Fruit fly (Drosophila melanogaster) Kc167 (cell line): Measurements from ENCODE around the gene COX4.

Experiments used
- Myc ChIP-seq: fragments of >200 bp; optimal IDR thresholded peaks from 2 replicates; lab custom pipeline; 2017; ENCODE audit warnings: missing external identifiers
- Sin3A ChIP-seq: fragments of >200 bp; optimal IDR thresholded peaks from 2 replicates; lab custom pipeline; 2018; ENCODE audit warnings: missing external identifiers
- h ChIP-seq: fragments of >200 bp; optimal IDR thresholded peaks from 3 replicates; lab custom pipeline; 2018; ENCODE audit warnings: missing external identifiers
- insv ChIP-seq: fragments of >200 bp; optimal IDR thresholded peaks from 3 replicates; lab custom pipeline; 2018; ENCODE audit warnings: missing external identifiers
- psq ChIP-seq: fragments of >200 bp; optimal IDR thresholded peaks from 2 replicates; lab custom pipeline; 2017; ENCODE audit warnings: missing external identifiers
- ttk ChIP-seq: sonication (Bioruptor generic); optimal IDR thresholded peaks from 2 replicates; lab custom pipeline; 2017; ENCODE audit warnings: missing external identifiers

COX4 gene

DNA sequence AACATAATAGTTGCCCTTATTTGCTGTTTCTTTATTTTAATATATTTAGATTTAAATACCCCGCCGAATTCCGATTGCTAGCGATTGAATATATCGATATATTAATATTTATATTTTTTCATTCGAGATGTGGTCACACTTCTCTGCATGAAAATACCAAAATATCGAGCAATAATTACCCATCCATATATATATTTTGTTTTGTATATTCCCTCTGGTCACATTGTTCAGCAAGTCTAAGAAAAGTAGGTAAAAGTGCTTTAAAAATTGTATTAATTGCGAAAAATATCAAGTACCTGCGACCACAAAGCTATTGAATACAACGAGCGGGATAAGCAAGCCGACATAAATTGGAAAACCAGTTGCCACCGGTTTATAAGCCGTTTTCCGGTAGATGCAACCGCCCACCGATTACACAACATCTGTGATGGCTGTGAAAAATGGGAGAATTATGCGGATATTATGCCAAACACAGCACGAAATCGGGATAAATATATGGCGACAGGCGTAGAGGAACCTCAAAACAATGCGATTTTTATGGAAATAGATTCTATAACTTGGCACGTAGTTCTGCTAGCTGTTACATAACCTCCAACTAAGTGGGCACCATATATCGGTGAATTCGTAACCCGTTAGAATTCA is at the start of gene COX4:
Gene COX4 (plus strand): TSS at position 194 of the 642 bp plus-strand sequence.
- no peak for TF ChIP-seq Sin3A (lab: Kevin White, UChicago)
- no peak for TF ChIP-seq h
- TF ChIP-seq ttk (lab: Kevin White, UChicago) = no peak
- TF ChIP-seq Myc = no peak
- TF ChIP-seq psq (lab: Kevin White, UChicago) = no peak
- TF ChIP-seq insv = no peak

DNA sequence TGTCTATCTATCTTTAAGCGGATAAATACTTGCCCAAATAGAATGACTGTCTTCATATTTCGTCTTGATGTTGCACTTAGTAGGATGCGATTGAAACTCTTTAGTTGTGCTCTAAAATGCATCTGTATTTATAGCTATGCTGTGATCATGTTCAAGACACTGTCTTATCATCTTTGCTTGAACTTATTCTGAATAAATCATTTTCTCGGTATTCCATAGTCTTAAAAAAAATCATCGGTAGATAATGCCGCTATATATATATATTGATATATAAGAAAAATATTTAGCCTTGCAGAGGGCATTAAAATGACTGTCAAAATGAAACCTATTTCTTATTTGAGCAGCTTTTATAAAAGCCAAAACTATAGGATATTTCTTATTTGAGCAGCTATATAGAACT is 46.2 kb upstream of the COX4 start, which contains the start of gene TotF:
Gene TotF (minus strand): TSS at position 101 of the 400 bp plus-strand sequence.
- TF ChIP-seq ttk (lab: Kevin White, UChicago) (no peak), Myc (no peak), insv (no peak), Sin3A (lab: Kevin White, UChicago) (no peak), h (no peak), psq (lab: Kevin White, UChicago) (no peak)

DNA sequence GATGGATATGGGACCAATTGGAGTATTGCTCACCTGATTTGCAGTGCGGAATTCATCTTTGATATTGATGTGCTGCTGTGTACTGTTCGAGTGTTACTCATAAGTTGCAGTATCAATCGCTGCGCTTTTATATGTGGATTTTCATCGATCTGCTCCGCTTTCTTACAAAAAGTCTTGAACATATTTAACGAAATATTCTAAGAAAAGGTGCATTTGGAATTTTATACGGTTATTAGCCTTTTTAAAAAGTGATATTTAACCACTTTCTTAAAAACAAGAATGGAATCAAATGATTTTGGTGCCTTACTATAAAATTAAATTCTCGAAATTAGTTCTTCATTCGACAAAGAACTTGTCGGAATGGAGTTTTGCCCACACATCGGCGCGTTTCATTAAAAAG is 45.1 kb upstream of the COX4 start, which contains the start of gene TotE:
Gene TotE (minus strand): TSS at position 101 of the 400 bp plus-strand sequence.
- no peak for TF ChIP-seq ttk (lab: Kevin White, UChicago)
- TF ChIP-seq h = no peak
- TF ChIP-seq Myc = no peak
- TF ChIP-seq psq (lab: Kevin White, UChicago) = no peak
- TF ChIP-seq insv = no peak
- no peak for TF ChIP-seq Sin3A (lab: Kevin White, UChicago)

DNA sequence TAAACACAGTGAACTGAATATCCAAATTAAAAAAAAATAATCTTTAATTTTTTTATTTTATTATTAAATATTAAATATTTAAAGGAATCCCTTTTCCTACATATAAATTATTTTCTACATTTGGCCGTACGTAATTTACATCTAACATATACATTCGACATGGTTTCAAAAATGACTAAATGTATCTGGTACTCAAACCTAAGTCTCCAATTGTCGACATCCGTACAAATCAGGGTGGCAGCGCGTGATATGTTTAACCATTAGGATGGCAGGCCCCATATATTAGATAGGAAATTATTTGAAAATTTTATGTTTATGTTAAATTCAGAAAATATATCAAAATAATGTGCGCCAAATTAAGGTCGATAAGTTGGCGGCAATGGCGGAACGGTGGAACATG is 43.3 kb upstream of the COX4 start:
- TF ChIP-seq insv (no peak), Sin3A (lab: Kevin White, UChicago) (no peak), ttk (lab: Kevin White, UChicago) (no peak), Myc (no peak), psq (lab: Kevin White, UChicago) (no peak), h (no peak)

DNA sequence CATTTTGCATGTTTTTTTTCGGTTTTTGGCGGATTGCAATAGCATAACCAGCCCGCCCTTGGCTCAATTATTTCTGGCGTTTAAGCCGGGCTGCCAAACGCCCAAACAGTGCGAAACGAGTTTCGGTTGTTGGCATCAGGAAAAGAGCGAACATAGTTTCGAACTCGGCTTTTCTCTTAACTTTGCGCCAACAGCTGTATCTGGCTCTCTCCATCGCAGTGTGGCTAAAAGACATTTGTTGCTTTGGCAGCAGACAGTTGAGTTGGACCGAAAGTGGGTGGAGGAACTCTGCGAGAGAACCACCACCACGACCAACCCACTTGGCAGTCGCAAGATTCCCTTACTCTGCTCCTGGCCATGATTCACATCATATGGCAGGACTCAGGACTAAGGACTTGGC is 41.5 kb upstream of the COX4 start:
- TF ChIP-seq Myc = no peak
- no peak for TF ChIP-seq psq (lab: Kevin White, UChicago)
- TF ChIP-seq Sin3A (lab: Kevin White, UChicago) = no peak
- TF ChIP-seq h = no peak
- no peak for TF ChIP-seq insv
- TF ChIP-seq ttk (lab: Kevin White, UChicago) = no peak

DNA sequence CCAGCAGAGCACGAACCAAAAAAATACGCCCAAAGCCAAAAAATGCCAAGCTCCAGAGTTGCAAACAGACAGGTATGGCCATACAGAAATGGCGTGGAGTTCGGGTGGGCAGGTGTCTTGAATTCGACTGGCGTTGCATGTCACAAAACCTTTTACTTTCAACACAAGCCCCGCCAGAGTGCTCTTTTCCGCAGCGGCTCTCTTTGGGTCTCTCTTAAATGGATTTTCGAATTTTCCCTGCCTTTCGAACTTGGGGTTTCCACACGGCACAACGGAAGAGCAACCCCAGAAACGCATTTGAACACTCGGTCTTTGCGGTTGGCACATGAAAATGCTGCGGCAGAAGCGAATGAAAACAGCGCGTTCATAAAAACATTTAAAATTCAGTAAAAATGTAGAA is 40.7 kb upstream of the COX4 start:
- no peak for TF ChIP-seq psq (lab: Kevin White, UChicago)
- TF ChIP-seq Myc = no peak
- no peak for TF ChIP-seq insv
- TF ChIP-seq Sin3A (lab: Kevin White, UChicago) = no peak
- TF ChIP-seq ttk (lab: Kevin White, UChicago) = no peak
- TF ChIP-seq h = no peak

DNA sequence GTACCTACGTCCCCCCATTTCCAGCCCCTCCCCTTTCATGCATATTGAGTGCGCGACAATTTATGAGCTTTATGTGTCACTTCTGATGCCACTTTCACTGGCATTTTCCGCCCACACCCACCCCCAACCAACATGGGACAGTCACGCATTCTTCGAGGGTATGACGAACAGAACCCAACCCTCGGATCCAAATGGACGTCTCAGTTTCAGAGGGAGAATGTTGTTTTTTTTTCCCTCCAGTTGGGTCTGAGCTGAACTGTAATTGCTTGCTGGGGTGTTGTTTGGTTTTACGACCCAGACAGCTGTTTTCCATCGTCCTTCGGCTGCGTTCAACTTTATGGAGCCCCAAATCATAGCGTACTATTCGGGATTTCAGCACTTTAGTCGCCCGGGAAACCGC is 34.7 kb upstream of the COX4 start:
- TF ChIP-seq ttk (lab: Kevin White, UChicago) = no peak
- TF ChIP-seq Sin3A (lab: Kevin White, UChicago) = no peak
- no peak for TF ChIP-seq psq (lab: Kevin White, UChicago)
- TF ChIP-seq insv = no peak
- no peak for TF ChIP-seq h
- TF ChIP-seq Myc = no peak

DNA sequence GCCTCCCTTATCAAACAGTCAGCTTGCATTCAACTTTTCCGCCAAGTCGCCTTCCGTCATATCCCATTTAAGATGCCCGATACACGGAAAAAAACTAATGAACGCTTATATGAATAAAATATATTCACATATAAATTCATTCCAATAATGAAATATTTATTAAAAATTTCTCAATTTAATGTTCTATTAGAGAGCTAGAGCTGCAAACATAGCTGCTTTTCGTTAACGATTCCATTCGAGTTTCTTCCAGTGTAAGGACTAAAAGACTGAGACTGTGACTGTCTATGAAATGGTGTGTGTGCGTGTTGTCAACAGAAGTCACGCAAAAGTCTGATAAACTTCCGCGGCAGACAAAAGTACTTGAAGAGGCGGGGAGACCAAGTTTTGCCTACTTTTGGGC is 28.4 kb upstream of the COX4 start:
- TF ChIP-seq psq (lab: Kevin White, UChicago) (no peak), Sin3A (lab: Kevin White, UChicago) (no peak), insv (no peak), Myc (no peak), ttk (lab: Kevin White, UChicago) (no peak), h (no peak)

DNA sequence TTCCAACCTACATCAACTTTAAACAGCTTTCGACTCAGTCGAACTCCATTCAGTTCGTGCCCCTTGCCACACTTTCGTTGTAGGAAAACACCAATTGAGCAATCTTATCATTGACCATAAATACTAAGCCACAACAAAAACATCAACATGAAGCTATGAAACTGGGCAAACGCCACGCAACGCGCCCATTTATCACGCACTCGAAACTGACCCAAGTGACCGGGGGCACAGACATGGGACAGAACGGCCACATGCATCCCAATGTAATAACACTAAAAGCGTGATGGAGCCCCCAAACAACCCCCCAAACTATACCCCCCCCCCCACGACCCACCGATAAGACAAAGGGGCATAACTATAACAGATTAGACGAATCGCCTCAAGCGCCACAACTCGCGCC is 26.0 kb upstream of the COX4 start:
- TF ChIP-seq psq (lab: Kevin White, UChicago) (no peak), h (no peak), Sin3A (lab: Kevin White, UChicago) (no peak), Myc (no peak), insv (no peak), ttk (lab: Kevin White, UChicago) (no peak)

DNA sequence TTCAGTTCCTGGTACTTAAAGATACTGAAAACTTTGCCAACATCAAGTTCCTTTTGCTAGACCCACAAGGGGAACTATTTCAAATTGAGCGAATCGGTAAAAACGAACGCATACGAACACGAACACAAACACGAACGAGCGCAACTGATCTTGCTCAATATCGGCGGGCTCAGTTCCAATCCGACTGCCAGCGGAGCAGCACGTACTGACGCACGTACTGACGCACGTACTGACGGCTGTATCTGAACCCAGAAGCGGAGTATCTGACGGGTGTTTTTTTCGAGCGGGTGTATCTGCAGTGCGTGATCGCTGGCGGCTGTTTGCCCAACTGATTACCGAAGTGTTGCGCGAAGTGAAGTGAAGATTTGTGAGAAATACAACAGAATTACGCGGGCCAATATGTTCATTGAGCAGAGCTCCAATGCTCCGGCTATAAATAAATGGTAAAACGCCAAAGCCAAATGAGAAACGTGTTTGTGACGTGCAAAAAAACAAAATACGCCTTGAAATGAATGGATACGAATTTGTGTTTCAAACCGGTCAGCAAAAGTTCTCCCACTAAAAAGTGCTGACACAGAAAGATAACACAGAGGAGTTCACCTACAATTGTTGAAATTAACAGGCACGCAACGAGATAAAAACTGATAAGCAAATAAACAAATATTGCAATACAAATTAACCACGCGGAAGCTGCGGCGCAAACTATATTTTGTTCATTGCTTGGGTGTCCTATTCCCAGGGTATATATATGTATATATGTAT is 23.2 kb upstream of the COX4 start:
- no peak for TF ChIP-seq Sin3A (lab: Kevin White, UChicago)
- no peak for TF ChIP-seq psq (lab: Kevin White, UChicago)
- no peak for TF ChIP-seq Myc
- TF ChIP-seq ttk (lab: Kevin White, UChicago) = no peak
- no peak for TF ChIP-seq insv
- no peak for TF ChIP-seq h

DNA sequence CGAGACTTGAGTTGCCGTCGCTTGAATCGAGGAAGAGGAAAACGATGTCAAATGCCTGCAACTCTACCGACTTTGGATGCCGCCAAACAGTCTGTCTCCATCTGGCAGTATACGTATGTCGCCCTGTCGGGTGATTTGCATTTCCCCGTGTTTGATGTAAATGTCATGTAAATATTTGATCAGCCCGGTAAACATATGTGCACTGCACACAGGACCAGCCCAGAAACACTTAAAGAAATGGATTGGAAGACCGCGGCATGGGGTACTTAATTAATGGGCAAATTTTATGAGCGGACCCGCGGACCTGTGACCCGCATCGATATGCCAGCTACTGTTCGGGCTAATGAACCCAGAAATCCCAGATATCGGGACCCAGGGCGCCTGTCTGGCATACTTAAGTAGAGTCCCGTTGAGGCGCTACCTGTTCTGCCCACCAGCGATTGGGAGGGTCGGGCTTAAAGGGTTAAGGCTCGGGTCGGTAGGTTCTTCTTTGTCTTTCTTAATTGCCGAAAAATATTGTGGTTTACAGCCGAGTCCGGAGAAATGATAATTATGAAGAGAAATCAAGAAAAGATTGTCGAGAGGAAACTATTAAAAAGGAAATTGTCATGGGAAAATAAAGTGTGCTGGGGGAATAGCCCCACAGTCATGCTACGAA is 20.6 kb upstream of the COX4 start:
- TF ChIP-seq h (no peak), Myc (no peak), psq (lab: Kevin White, UChicago) (no peak), insv (no peak), Sin3A (lab: Kevin White, UChicago) (no peak), ttk (lab: Kevin White, UChicago) (no peak)

DNA sequence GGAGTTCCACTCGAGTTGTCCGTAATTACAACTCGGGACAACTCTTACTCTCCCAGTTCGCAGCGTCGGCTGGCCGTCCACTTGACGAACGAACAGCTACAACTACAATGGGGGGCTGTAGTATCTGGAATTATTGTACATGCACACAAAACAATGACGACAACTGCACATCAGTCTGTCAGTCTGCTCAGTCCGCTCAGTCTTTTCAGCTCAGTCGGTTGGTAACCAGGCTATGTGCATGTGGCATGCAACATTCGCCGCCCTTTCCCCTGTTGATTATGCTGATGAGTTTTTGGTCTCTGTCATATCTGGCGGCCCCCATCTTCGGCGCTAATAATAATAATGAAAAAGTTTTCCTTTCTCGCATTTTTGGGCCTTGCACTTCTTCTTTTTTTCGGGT is 18.5 kb upstream of the COX4 start:
- TF ChIP-seq h (no peak), ttk (lab: Kevin White, UChicago) (no peak), insv (no peak), psq (lab: Kevin White, UChicago) (no peak), Myc (no peak), Sin3A (lab: Kevin White, UChicago) (no peak)
